Worm (Caenorhabditis elegans) whole organism, mixed stage, embryonic: ENCODE measurements around the gene F13A2.1.

Experiments
- ces-1 ChIP-seq: fragments of 150-350 bp; optimal IDR thresholded peaks from 2 replicates; lab custom pipeline; 2014; ENCODE audit warnings: missing biosample characterization, missing genetic modification reagents, missing genetic modification characterization
- elt-3 ChIP-seq: fragments of 150-350 bp; optimal IDR thresholded peaks from 2 replicates; lab custom pipeline; 2014; ENCODE audit warnings: missing biosample characterization, missing genetic modification characterization
- hlh-1 ChIP-seq: fragments of 150-350 bp; optimal IDR thresholded peaks from 2 replicates; lab custom pipeline; 2014; ENCODE audit warnings: missing biosample characterization, missing genetic modification reagents, missing genetic modification characterization
- lin-32 ChIP-seq: fragments of 200-800 bp; sonication (Bioruptor generic); optimal IDR thresholded peaks from 2 replicates; lab custom pipeline; 2018; ENCODE audit warnings: mild to moderate bottlenecking, missing genetic modification characterization, missing compliant biosample characterization
- nhr-76 ChIP-seq: sonication (generic microtip); optimal IDR thresholded peaks from 2 replicates; lab custom pipeline; 2017; ENCODE audit warnings: missing biosample characterization, missing genetic modification characterization
- unc-62 ChIP-seq: fragments of 150-350 bp; optimal IDR thresholded peaks from 2 replicates; lab custom pipeline; 2014; ENCODE audit warnings: missing biosample characterization, missing genetic modification reagents, missing genetic modification characterization

ce11 chrV:4384482-4384881 is 2.3 kb upstream of the F13A2.1 start, which contains the start of gene F13A2.2:
- TF ChIP-seq elt-3 (tag; lab: Kevin White, UChicago) (no peak), nhr-76 (tag; lab: Kevin White, UChicago) (no peak), unc-62 (GFP tag; lab: Kevin White, UChicago) (no peak), hlh-1 (tag; lab: Kevin White, UChicago) (no peak), lin-32 (GFP tag; lab: Kevin White, UChicago) (no peak), ces-1 (GFP tag; lab: Kevin White, UChicago) (no peak)
